Worm (Caenorhabditis elegans): Measurements from ENCODE around the gene W02B12.11.

DNA sequence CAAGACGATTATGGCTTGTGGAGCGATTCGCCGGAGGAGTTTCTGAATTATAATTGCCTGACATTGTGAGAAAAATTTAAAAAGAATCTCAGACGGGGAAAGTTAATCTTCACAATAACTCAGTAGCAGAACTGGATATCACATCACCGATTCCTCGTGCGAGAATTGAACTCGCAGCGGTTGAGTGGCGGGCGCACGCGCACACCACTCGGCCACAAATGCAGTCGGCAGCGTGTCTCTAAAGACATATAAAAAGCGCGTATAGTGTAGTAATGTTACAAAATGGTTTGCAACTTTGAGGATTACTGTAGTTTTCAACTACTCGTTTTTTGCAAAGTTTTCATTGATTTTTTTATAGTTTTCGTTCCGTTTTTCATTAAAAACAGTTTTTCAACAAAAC, 10.9 kb downstream of the W02B12.11 start:
- TF ChIP-seq unc-62 (GFP tag; optimal IDR thresholded peaks at IDR 0.05) = peak; percentile 74
- TF ChIP-seq nhr-237 (tag; optimal IDR thresholded peaks at IDR 0.05) = no peak
- TF ChIP-seq nhr-76 (tag; optimal IDR thresholded peaks at IDR 0.05) = no peak
- TF ChIP-seq pha-4 (tag; optimal IDR thresholded peaks at IDR 0.05) = peak; percentile 66
